Fruit fly (Drosophila melanogaster) whole organism, embryonic: Measurements from ENCODE around the gene CG45428.
A peak's percentile ranks its signal among the peaks of the same experiment; 100 is the strongest.

Experiments used
- ATbp ChIP-seq: fragments of 200-800 bp; sonication (Bioruptor generic); optimal IDR thresholded peaks from 2 replicates; lab custom pipeline; 2017; ENCODE audit warnings: missing biosample characterization, mild to moderate bottlenecking, missing genetic modification characterization, missing genetic modification reagents
- Bteb2 ChIP-seq: fragments of 200-800 bp; sonication (Bioruptor generic); optimal IDR thresholded peaks from 2 replicates; lab custom pipeline; 2016; ENCODE audit warnings: missing biosample characterization, missing genetic modification characterization
- CG10209 ChIP-seq: fragments of 200-800 bp; sonication (Bioruptor generic); optimal IDR thresholded peaks from 3 replicates; lab custom pipeline; 2017; ENCODE audit warnings: missing biosample characterization, mild to moderate bottlenecking, missing genetic modification characterization, missing genetic modification reagents
- CG10431 ChIP-seq: fragments of 200-800 bp; sonication (Bioruptor generic); optimal IDR thresholded peaks from 3 replicates; lab custom pipeline; 2018; ENCODE audit warnings: missing biosample characterization, mild to moderate bottlenecking, missing genetic modification characterization
- CG11504 ChIP-seq: fragments of 200-800 bp; sonication (Bioruptor generic); optimal IDR thresholded peaks from 3 replicates; lab custom pipeline; 2019; ENCODE audit warnings: missing biosample characterization, mild to moderate bottlenecking, missing genetic modification characterization, moderate library complexity
- CG12071 ChIP-seq: fragments of 200-800 bp; sonication (Bioruptor generic); optimal IDR thresholded peaks from 3 replicates; lab custom pipeline; 2018; ENCODE audit warnings: missing biosample characterization, mild to moderate bottlenecking, missing genetic modification characterization
- CG12236 ChIP-seq: fragments of 200-800 bp; sonication (Bioruptor generic); optimal IDR thresholded peaks from 2 replicates; lab custom pipeline; 2016; ENCODE audit warnings: missing biosample characterization, missing genetic modification characterization
- CG13287 ChIP-seq: fragments of 200-800 bp; sonication (Bioruptor generic); IDR thresholded peaks from 2 replicates; pipeline ENCODE4 v1.3.6; 2022; ENCODE audit warnings: missing biosample characterization, missing genetic modification characterization; ENCODE audit not compliant: partially characterized antibody
- CG15073 ChIP-seq: fragments of 200-800 bp; sonication (Bioruptor generic); optimal IDR thresholded peaks from 2 replicates; lab custom pipeline; 2016; ENCODE audit warnings: missing biosample characterization, missing genetic modification characterization
- CG1529 ChIP-seq: fragments of 200-800 bp; sonication (Bioruptor generic); optimal IDR thresholded peaks from 3 replicates; lab custom pipeline; 2018; ENCODE audit warnings: missing biosample characterization, missing genetic modification characterization
- CG17802 ChIP-seq: fragments of 200-800 bp; sonication (Bioruptor generic); optimal IDR thresholded peaks from 2 replicates; lab custom pipeline; 2018; ENCODE audit warnings: missing biosample characterization, mild to moderate bottlenecking, missing genetic modification characterization, moderate library complexity
- CG17829 ChIP-seq: fragments of 200-800 bp; optimal IDR thresholded peaks from 2 replicates; lab custom pipeline; 2019; ENCODE audit warnings: missing biosample characterization, mild to moderate bottlenecking, missing genetic modification characterization, moderate library complexity
- CG3065 ChIP-seq: fragments of 200-800 bp; sonication (Bioruptor generic); optimal IDR thresholded peaks from 2 replicates; lab custom pipeline; 2016; ENCODE audit warnings: missing biosample characterization, missing genetic modification characterization
- CG34224 ChIP-seq: fragments of 200-800 bp; sonication (Bioruptor generic); IDR thresholded peaks from 3 replicates; pipeline ENCODE4 v1.3.6; 2022; ENCODE audit warnings: missing biosample characterization, missing genetic modification characterization; ENCODE audit not compliant: partially characterized antibody
- CG3838 ChIP-seq: fragments of 200-800 bp; sonication (Bioruptor generic); optimal IDR thresholded peaks from 3 replicates; lab custom pipeline; 2016; ENCODE audit warnings: missing biosample characterization, missing genetic modification characterization
- CG4360 ChIP-seq: fragments of 200-800 bp; sonication (Bioruptor generic); IDR thresholded peaks from 2 replicates; pipeline ENCODE4 v1.3.6; 2022; ENCODE audit warnings: missing biosample characterization, missing genetic modification characterization
- CG4617 ChIP-seq: fragments of 200-800 bp; sonication (Bioruptor generic); optimal IDR thresholded peaks from 3 replicates; lab custom pipeline; 2016; ENCODE audit warnings: missing biosample characterization, missing genetic modification characterization, borderline replicate concordance
- CG7839 ChIP-seq: fragments of 200-800 bp; sonication (Bioruptor generic); optimal IDR thresholded peaks from 3 replicates; lab custom pipeline; 2018; ENCODE audit warnings: missing biosample characterization, mild to moderate bottlenecking, missing genetic modification characterization, moderate library complexity
- CG8089 ChIP-seq: fragments of 200-800 bp; sonication (Bioruptor generic); optimal IDR thresholded peaks from 3 replicates; lab custom pipeline; 2016; ENCODE audit warnings: missing biosample characterization, missing genetic modification characterization
- CG8290 ChIP-seq, 3 experiments: fragments of 200-800 bp; sonication (Bioruptor generic); optimal IDR thresholded peaks; 2 replicates each; lab custom pipeline; 2016 to 2019; ENCODE audit warnings: missing biosample characterization in 3 of 3, missing genetic modification characterization in 3 of 3, mild to moderate bottlenecking in 2 of 3, moderate library complexity in 1 of 3
- CG8924 ChIP-seq: fragments of 200-800 bp; optimal IDR thresholded peaks from 3 replicates; lab custom pipeline; 2019; ENCODE audit warnings: missing biosample characterization, mild to moderate bottlenecking, missing genetic modification characterization, moderate library complexity
- CG9932 ChIP-seq: fragments of 200-800 bp; sonication (Bioruptor generic); IDR thresholded peaks from 2 replicates; pipeline ENCODE4 v1.3.6; 2022; ENCODE audit warnings: missing biosample characterization, missing genetic modification characterization
- Dip2 ChIP-seq: fragments of 200-800 bp; sonication (Bioruptor generic); IDR thresholded peaks from 2 replicates; pipeline ENCODE4 v1.3.6; 2022; ENCODE audit warnings: missing biosample characterization, missing genetic modification characterization
- Dip3 ChIP-seq: fragments of 200-800 bp; sonication (Bioruptor generic); optimal IDR thresholded peaks from 3 replicates; lab custom pipeline; 2016; ENCODE audit warnings: missing biosample characterization, missing genetic modification characterization
- Fer2 ChIP-seq: fragments of 200-800 bp; sonication (Bioruptor generic); optimal IDR thresholded peaks from 2 replicates; lab custom pipeline; 2018; ENCODE audit warnings: missing biosample characterization, mild to moderate bottlenecking, missing genetic modification characterization, moderate library complexity
- Fer3 ChIP-seq: fragments of 200-800 bp; sonication (Bioruptor generic); optimal IDR thresholded peaks from 2 replicates; lab custom pipeline; 2018; ENCODE audit warnings: missing biosample characterization, mild to moderate bottlenecking, missing genetic modification characterization, moderate library complexity
- Hand ChIP-seq: fragments of 200-800 bp; sonication (Bioruptor generic); optimal IDR thresholded peaks from 2 replicates; lab custom pipeline; 2017; ENCODE audit warnings: mild to moderate bottlenecking, missing biosample characterization, missing genetic modification reagents, missing genetic modification characterization
- HmgZ ChIP-seq: fragments of 200-800 bp; sonication (Bioruptor generic); optimal IDR thresholded peaks from 2 replicates; lab custom pipeline; 2018; ENCODE audit warnings: missing biosample characterization, mild to moderate bottlenecking, missing genetic modification characterization
- Hr39 ChIP-seq: fragments of >200 bp; optimal IDR thresholded peaks from 2 replicates; lab custom pipeline; 2017
- Mad ChIP-seq: fragments of 200-800 bp; sonication (Bioruptor generic); optimal IDR thresholded peaks from 2 replicates; lab custom pipeline; 2016; ENCODE audit warnings: missing biosample characterization, missing genetic modification characterization
- Neu2 ChIP-seq: fragments of 200-800 bp; sonication (Bioruptor generic); optimal IDR thresholded peaks from 3 replicates; lab custom pipeline; 2016; ENCODE audit warnings: missing biosample characterization, missing genetic modification characterization, borderline replicate concordance
- Poxn ChIP-seq: fragments of 200-800 bp; sonication (Bioruptor generic); IDR thresholded peaks from 2 replicates; pipeline ENCODE4 v1.3.6; 2022; ENCODE audit warnings: missing biosample characterization, missing genetic modification characterization
- Rx ChIP-seq: fragments of 200-800 bp; sonication (Bioruptor generic); IDR thresholded peaks from 2 replicates; pipeline ENCODE4 v1.3.6; 2022; ENCODE audit warnings: missing biosample characterization, missing genetic modification characterization
- caup ChIP-seq: fragments of 200-800 bp; sonication (Bioruptor generic); optimal IDR thresholded peaks from 3 replicates; lab custom pipeline; 2017; ENCODE audit warnings: missing biosample characterization, mild to moderate bottlenecking, missing genetic modification characterization, moderate library complexity; ENCODE audit not compliant: severe bottlenecking
- croc ChIP-seq: fragments of 200-800 bp; sonication (Bioruptor generic); conservative IDR thresholded peaks from 3 replicates; pipeline ENCODE4 v1.3.6; 2022; ENCODE audit warnings: missing biosample characterization, missing genetic modification characterization
- dysf ChIP-seq: fragments of 200-800 bp; sonication (Bioruptor generic); IDR thresholded peaks from 3 replicates; pipeline ENCODE4 v1.3.6; 2022; ENCODE audit warnings: missing biosample characterization, missing genetic modification characterization
- exex ChIP-seq: fragments of 200-800 bp; sonication (Bioruptor generic); optimal IDR thresholded peaks from 4 replicates; lab custom pipeline; 2018; ENCODE audit warnings: missing biosample characterization, mild to moderate bottlenecking, missing genetic modification characterization, moderate library complexity
- gce ChIP-seq: fragments of 200-800 bp; sonication (Bioruptor generic); IDR thresholded peaks from 3 replicates; pipeline ENCODE4 v1.3.6; 2022; ENCODE audit warnings: missing biosample characterization, missing genetic modification characterization
- gt ChIP-seq: fragments of 200-800 bp; sonication (Bioruptor generic); IDR thresholded peaks from 2 replicates; pipeline ENCODE4 v1.3.6; 2022; ENCODE audit warnings: missing biosample characterization, missing genetic modification characterization
- hbn ChIP-seq: fragments of 200-800 bp; sonication (Bioruptor generic); IDR thresholded peaks from 2 replicates; pipeline ENCODE4 v1.3.6; 2022; ENCODE audit warnings: missing biosample characterization, missing genetic modification characterization; ENCODE audit not compliant: partially characterized antibody
- inv ChIP-seq: fragments of 200-800 bp; sonication (Bioruptor generic); IDR thresholded peaks from 2 replicates; pipeline ENCODE4 v1.3.6; 2022; ENCODE audit warnings: missing biosample characterization, missing genetic modification characterization; ENCODE audit not compliant: partially characterized antibody
- jigr1 ChIP-seq: fragments of 200-800 bp; sonication (Bioruptor generic); IDR thresholded peaks from 3 replicates; pipeline ENCODE4 v1.3.6; 2022; ENCODE audit warnings: missing biosample characterization, missing genetic modification characterization
- mam ChIP-seq: fragments of 200-800 bp; sonication (Bioruptor generic); optimal IDR thresholded peaks from 3 replicates; lab custom pipeline; 2016; ENCODE audit warnings: missing biosample characterization, missing genetic modification characterization
- pnt ChIP-seq: fragments of 200-800 bp; sonication (Bioruptor generic); optimal IDR thresholded peaks from 3 replicates; lab custom pipeline; 2016; ENCODE audit warnings: missing biosample characterization, missing genetic modification characterization
- sd ChIP-seq: fragments of 200-800 bp; sonication (Bioruptor generic); optimal IDR thresholded peaks from 3 replicates; lab custom pipeline; 2018; ENCODE audit warnings: missing biosample characterization, mild to moderate bottlenecking, missing genetic modification characterization, moderate library complexity
- sima ChIP-seq: fragments of 200-800 bp; sonication (Bioruptor generic); optimal IDR thresholded peaks from 2 replicates; lab custom pipeline; 2016; ENCODE audit warnings: missing biosample characterization, missing genetic modification characterization
- unpg ChIP-seq: fragments of 200-800 bp; sonication (Bioruptor generic); optimal IDR thresholded peaks from 3 replicates; lab custom pipeline; 2018; ENCODE audit warnings: missing biosample characterization, mild to moderate bottlenecking, missing genetic modification characterization, moderate library complexity
- vfl ChIP-seq: fragments of 200-800 bp; sonication (Bioruptor generic); optimal IDR thresholded peaks from 2 replicates; lab custom pipeline; 2016; ENCODE audit warnings: missing biosample characterization, missing genetic modification characterization
- wek ChIP-seq: fragments of 200-800 bp; sonication (Bioruptor generic); optimal IDR thresholded peaks from 3 replicates; lab custom pipeline; 2018; ENCODE audit warnings: missing biosample characterization, mild to moderate bottlenecking, missing genetic modification characterization, moderate library complexity

CG45428 gene

DNA sequence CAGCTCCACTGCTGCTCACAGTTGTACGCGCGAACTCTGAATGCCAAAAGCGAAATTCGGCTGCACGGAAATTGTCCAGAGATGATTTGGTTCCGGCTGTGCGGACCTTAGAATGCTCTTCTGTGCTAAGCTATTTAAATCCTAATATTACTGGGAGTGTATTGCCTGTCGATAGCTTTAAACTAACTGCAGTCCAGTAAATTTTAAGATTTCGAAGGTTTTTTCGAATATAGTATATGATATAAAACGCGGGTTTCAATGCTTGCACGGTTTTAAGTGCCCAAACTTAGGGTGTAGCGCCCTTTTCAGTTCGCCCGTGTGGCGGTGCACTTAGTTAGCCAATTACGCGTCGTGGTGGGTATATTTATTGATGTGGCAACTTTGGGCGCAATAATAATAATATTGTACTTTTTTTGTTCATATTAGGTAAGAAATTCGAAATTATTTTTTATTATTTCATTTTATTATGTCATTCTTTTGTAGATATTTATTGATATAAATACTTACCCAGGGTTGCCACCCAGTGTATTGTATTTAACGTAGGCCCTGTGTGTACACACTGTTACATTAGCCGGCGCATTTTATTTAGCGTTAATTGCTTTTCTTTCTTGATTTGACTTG is 42.0 kb upstream of the CG45428 start, which contains the start of the genes Chro and Ssl1 (continued):
- TF ChIP-seq CG13287 (peak; percentile 47), sd (peak; percentile 98), Poxn (peak; percentile 99), CG17829 (tag; lab: Kevin White, UChicago) (peak; percentile 100), croc (peak; percentile 100), HmgZ (tag; lab: Kevin White, UChicago) (peak; percentile 100), CG9932 (GFP tag; lab: Robert Waterston, UW) (peak; percentile 100), Fer3 (tag; lab: Kevin White, UChicago) (peak; percentile 100), unpg (GFP tag; lab: Kevin White, UChicago) (peak; percentile 100), mam (peak; percentile 100), CG4617 (peak; percentile 100), CG12236 (GFP tag; lab: Kevin White, UChicago) (peak; percentile 100), CG10431 (GFP tag; lab: Kevin White, UChicago) (peak; percentile 98), sima (GFP tag; lab: Kevin White, UChicago) (peak; percentile 100), CG1529 (GFP tag; lab: Kevin White, UChicago) (peak; percentile 100), gce (GFP tag; lab: Robert Waterston, UW) (peak; percentile 99), jigr1 (GFP tag; lab: Robert Waterston, UW) (peak; percentile 100), CG8290 (GFP tag; optimal IDR thresholded peaks at IDR 0.05; lab: Kevin White, UChicago) (peak; percentile 100), CG8290 (tag; optimal IDR thresholded peaks at IDR 0.05; lab: Kevin White, UChicago) (peak; percentile 99 to 100), Rx (GFP tag; lab: Robert Waterston, UW) (peak; percentile 100), Mad (peak; percentile 100), hbn (no peak), CG10209 (peak; percentile 100), Bteb2 (GFP tag; lab: Kevin White, UChicago) (peak; percentile 100), exex (tag; lab: Kevin White, UChicago) (peak; percentile 96), CG8089 (peak; percentile 100), CG7839 (peak; percentile 100), pnt (GFP tag; lab: Kevin White, UChicago) (peak; percentile 100), inv (GFP tag; lab: Robert Waterston, UW) (no peak), caup (peak; percentile 100), Hand (peak; percentile 99), Neu2 (GFP tag; lab: Kevin White, UChicago) (peak; percentile 99), CG11504 (tag; lab: Kevin White, UChicago) (peak; percentile 99), gt (GFP tag; lab: Robert Waterston, UW) (peak; percentile 100), Dip2 (GFP tag; lab: Robert Waterston, UW) (peak; percentile 84), Hr39 (no peak), Fer2 (peak; percentile 99), CG17802 (peak; percentile 96), CG12071 (GFP tag; lab: Kevin White, UChicago) (peak; percentile 100), ATbp (GFP tag; lab: Kevin White, UChicago) (peak; percentile 100), CG4360 (GFP tag; lab: Robert Waterston, UW) (peak; percentile 96), wek (GFP tag; lab: Kevin White, UChicago) (peak; percentile 97), CG8924 (tag; lab: Kevin White, UChicago) (peak; percentile 100), vfl (GFP tag; lab: Kevin White, UChicago) (peak; percentile 100), CG15073 (peak; percentile 95), CG3838 (GFP tag; lab: Kevin White, UChicago) (peak; percentile 99), dysf (GFP tag; lab: Robert Waterston, UW) (peak; percentile 100), Dip3 (GFP tag; lab: Kevin White, UChicago) (peak; percentile 100), CG3065 (GFP tag; lab: Kevin White, UChicago) (peak; percentile 100), CG34224 (0 out of 3 replicates have a peak, but pooled peaks have one; percentile 28)
